Worm (Caenorhabditis elegans) whole organism, L4 larva: Measurements from ENCODE around the gene nas-20.
A peak's percentile ranks its signal among the peaks of the same experiment; 100 is the strongest.

ENCODE experiments used
- F37D6.2 ChIP-seq: sonication (generic microtip); optimal IDR thresholded peaks from 2 replicates; lab custom pipeline; 2016; ENCODE audit warnings: mild to moderate bottlenecking, missing genetic modification characterization, missing compliant biosample characterization
- F44E2.7 ChIP-seq: fragments of 200-800 bp; sonication (Bioruptor generic); IDR thresholded peaks from 2 replicates; pipeline ENCODE4 v2.1.2; 2022; ENCODE audit warnings: missing genetic modification characterization, missing compliant biosample characterization
- T20F7.1 ChIP-seq: fragments of 200-800 bp; sonication (Bioruptor generic); optimal IDR thresholded peaks from 2 replicates; lab custom pipeline; 2018; ENCODE audit warnings: mild to moderate bottlenecking, missing genetic modification characterization, missing compliant biosample characterization
- Y75B8A.6 ChIP-seq: fragments of 200-800 bp; sonication (Bioruptor generic); IDR thresholded peaks from 2 replicates; pipeline ENCODE4 v1.3.6; 2022; ENCODE audit warnings: missing genetic modification reagents, missing genetic modification characterization, missing compliant biosample characterization
- aha-1 ChIP-seq: fragments of 150-350 bp; peaks from one replicate; lab custom pipeline; 2014; ENCODE audit warnings: missing biosample characterization, missing genetic modification characterization
- ama-1 ChIP-seq: fragments of 150-350 bp; optimal IDR thresholded peaks from 2 replicates; lab custom pipeline; 2014; ENCODE audit warnings: inconsistent platforms, mixed read lengths
- arid-1 ChIP-seq: fragments of 200-800 bp; sonication (Bioruptor generic); conservative IDR thresholded peaks from 2 replicates; pipeline ENCODE4 v1.3.6; 2022; ENCODE audit warnings: missing genetic modification reagents, missing genetic modification characterization, missing compliant biosample characterization
- ceh-28 ChIP-seq: fragments of 150-350 bp; optimal IDR thresholded peaks from 2 replicates; lab custom pipeline; 2014; ENCODE audit warnings: missing biosample characterization, missing genetic modification reagents, missing genetic modification characterization
- daf-12 ChIP-seq: fragments of 150-350 bp; optimal IDR thresholded peaks from 2 replicates; lab custom pipeline; 2014; ENCODE audit warnings: missing biosample characterization, missing genetic modification reagents, missing genetic modification characterization
- daf-19 ChIP-seq: fragments of 200-800 bp; sonication (Bioruptor generic); conservative IDR thresholded peaks from 2 replicates; pipeline ENCODE4 v1.3.6; 2022; ENCODE audit warnings: missing genetic modification characterization, missing compliant biosample characterization
- dmd-6 ChIP-seq: fragments of 200-800 bp; sonication (Bioruptor generic); IDR thresholded peaks from 2 replicates; pipeline ENCODE4 v1.3.6; 2022; ENCODE audit warnings: missing genetic modification reagents, missing genetic modification characterization, missing compliant biosample characterization
- duxl-1 ChIP-seq: sonication (generic microtip); optimal IDR thresholded peaks from 2 replicates; lab custom pipeline; 2016; ENCODE audit warnings: mild to moderate bottlenecking, missing genetic modification characterization, moderate library complexity, missing compliant biosample characterization; ENCODE audit not compliant: poor library complexity
- egl-27 ChIP-seq: sonication (generic microtip); optimal IDR thresholded peaks from 3 replicates; lab custom pipeline; 2017; ENCODE audit warnings: missing biosample characterization, missing genetic modification reagents, missing genetic modification characterization
- egl-43 ChIP-seq: fragments of 200-800 bp; sonication (Bioruptor generic); IDR thresholded peaks from 2 replicates; pipeline ENCODE4 v1.3.6; 2022; ENCODE audit warnings: missing genetic modification reagents, missing genetic modification characterization, missing compliant biosample characterization
- fkh-10 ChIP-seq: fragments of 150-350 bp; optimal IDR thresholded peaks from 2 replicates; lab custom pipeline; 2014; ENCODE audit warnings: missing biosample characterization, missing genetic modification reagents, missing genetic modification characterization
- hif-1 ChIP-seq, 2 experiments: sonication (generic microtip); optimal IDR thresholded peaks; 2 replicates each; lab custom pipeline; 2016 to 2017; ENCODE audit warnings: missing compliant biosample characterization in 2 of 2, missing genetic modification characterization in 2 of 2, missing genetic modification reagents in 2 of 2, missing genotype in 2 of 2, mild to moderate bottlenecking in 1 of 2
- hlh-11 ChIP-seq: fragments of 200-800 bp; sonication (Bioruptor generic); optimal IDR thresholded peaks from 2 replicates; lab custom pipeline; 2018; ENCODE audit warnings: mild to moderate bottlenecking, missing genetic modification characterization, missing compliant biosample characterization
- hlh-30 ChIP-seq: sonication (generic microtip); optimal IDR thresholded peaks from 2 replicates; lab custom pipeline; 2017; ENCODE audit warnings: antibody characterized with exemption, mild to moderate bottlenecking, missing genetic modification characterization, missing compliant biosample characterization; ENCODE audit not compliant: insufficient read depth
- hmg-1.1 ChIP-seq: fragments of 200-800 bp; sonication (Bioruptor generic); IDR thresholded peaks from 2 replicates; pipeline ENCODE4 v1.3.6; 2022; ENCODE audit warnings: missing genetic modification reagents, missing genetic modification characterization, missing compliant biosample characterization
- jun-1 ChIP-seq: fragments of 150-350 bp; optimal IDR thresholded peaks from 2 replicates; lab custom pipeline; 2014; ENCODE audit warnings: missing biosample characterization, missing genetic modification reagents, missing genetic modification characterization
- lin-1 ChIP-seq: fragments of 200-800 bp; sonication (Bioruptor generic); IDR thresholded peaks from 2 replicates; pipeline ENCODE4 v1.3.6; 2022; ENCODE audit warnings: missing genetic modification reagents, missing genetic modification characterization, missing compliant biosample characterization
- lin-15B ChIP-seq: fragments of 150-350 bp; sonication (generic microtip); optimal IDR thresholded peaks from 3 replicates; lab custom pipeline; 2014; ENCODE audit warnings: missing biosample characterization, missing genetic modification characterization
- lin-29 ChIP-seq: fragments of 200-800 bp; sonication (Bioruptor generic); IDR thresholded peaks from 2 replicates; pipeline ENCODE4 v1.3.6; 2022; ENCODE audit warnings: missing genetic modification reagents, missing genetic modification characterization, missing compliant biosample characterization
- lir-3 ChIP-seq: sonication (generic microtip); optimal IDR thresholded peaks from 2 replicates; lab custom pipeline; 2016; ENCODE audit warnings: mild to moderate bottlenecking, missing genetic modification characterization, missing compliant biosample characterization
- mdl-1 ChIP-seq, 2 experiments: fragments of 150-350 bp in 1 of 2; sonication (generic microtip) in 1 of 2; optimal IDR thresholded peaks; 2 replicates each; lab custom pipeline; 2014 to 2017; ENCODE audit warnings: missing biosample characterization in 2 of 2, missing genetic modification characterization in 2 of 2
- mep-1 ChIP-seq: fragments of 150-350 bp; sonication (generic microtip); optimal IDR thresholded peaks from 3 replicates; lab custom pipeline; 2014; ENCODE audit warnings: missing biosample characterization, missing genetic modification characterization
- nhr-10 ChIP-seq: fragments of 150-350 bp; optimal IDR thresholded peaks from 2 replicates; lab custom pipeline; 2014; ENCODE audit warnings: missing biosample characterization, missing genetic modification characterization
- nhr-25 ChIP-seq: sonication (generic microtip); optimal IDR thresholded peaks from 2 replicates; lab custom pipeline; 2017; ENCODE audit warnings: missing genetic modification characterization, mild to moderate bottlenecking, missing compliant biosample characterization, antibody characterized with exemption, moderate library complexity, borderline replicate concordance; ENCODE audit not compliant: insufficient read depth
- nhr-48 ChIP-seq: sonication (generic microtip); optimal IDR thresholded peaks from 2 replicates; lab custom pipeline; 2016; ENCODE audit warnings: mild to moderate bottlenecking, missing genetic modification characterization, missing compliant biosample characterization
- nhr-6 ChIP-seq: fragments of 150-350 bp; optimal IDR thresholded peaks from 2 replicates; lab custom pipeline; 2014; ENCODE audit warnings: missing biosample characterization, missing genetic modification characterization
- nhr-76 ChIP-seq: fragments of 150-350 bp; optimal IDR thresholded peaks from 2 replicates; lab custom pipeline; 2014; ENCODE audit warnings: missing biosample characterization, missing genetic modification characterization
- pha-4 ChIP-seq, 2 experiments: fragments of 150-350 bp in 1 of 2; fragments of 200-800 bp in 1 of 2; sonication (Bioruptor generic) in 1 of 2; IDR thresholded peaks in 1 of 2; optimal IDR thresholded peaks in 1 of 2; 2 replicates each; pipeline versions ENCODE4 v1.3.6 to Lab custom; 2014 to 2022; ENCODE audit warnings: missing genetic modification characterization in 2 of 2, missing genetic modification reagents in 2 of 2, missing biosample characterization in 1 of 2, missing compliant biosample characterization in 1 of 2
- pqm-1 ChIP-seq: sonication (generic microtip); optimal IDR thresholded peaks from 2 replicates; lab custom pipeline; 2017; ENCODE audit warnings: missing biosample characterization, missing genetic modification characterization
- rbr-2 ChIP-seq: sonication (generic microtip); optimal IDR thresholded peaks from 2 replicates; lab custom pipeline; 2016; ENCODE audit warnings: missing genotype, missing genetic modification characterization, missing compliant biosample characterization
- sdz-12 ChIP-seq: fragments of 200-800 bp; sonication (Bioruptor generic); optimal IDR thresholded peaks from 2 replicates; lab custom pipeline; 2018; ENCODE audit warnings: mild to moderate bottlenecking, missing genetic modification characterization, missing compliant biosample characterization
- set-16 ChIP-seq: fragments of 200-800 bp; sonication (Bioruptor generic); IDR thresholded peaks from 2 replicates; pipeline ENCODE4 v1.3.6; 2022; ENCODE audit warnings: missing genetic modification reagents, missing genetic modification characterization, missing compliant biosample characterization
- skn-1 ChIP-seq: fragments of 150-350 bp; optimal IDR thresholded peaks from 2 replicates; lab custom pipeline; 2014; ENCODE audit warnings: missing biosample characterization, missing genetic modification characterization
- spr-3 ChIP-seq: fragments of 200-800 bp; sonication (Bioruptor generic); optimal IDR thresholded peaks from 2 replicates; lab custom pipeline; 2018; ENCODE audit warnings: mild to moderate bottlenecking, missing genetic modification characterization, missing compliant biosample characterization
- unc-130 ChIP-seq: sonication (generic microtip); optimal IDR thresholded peaks from 2 replicates; lab custom pipeline; 2016; ENCODE audit warnings: missing genetic modification reagents, missing genetic modification characterization, missing compliant biosample characterization
- unc-39 ChIP-seq: sonication (generic microtip); optimal IDR thresholded peaks from 2 replicates; lab custom pipeline; 2017; ENCODE audit warnings: missing biosample characterization, missing genetic modification characterization
- unc-62 ChIP-seq, 3 experiments: fragments of 150-350 bp in 1 of 3; sonication (generic microtip); optimal IDR thresholded peaks in 2 of 3; peaks in 1 of 3; 1 replicate in 1 of 3; 2 replicates in 2 of 3; lab custom pipeline; 2014 to 2017; ENCODE audit warnings: missing biosample characterization in 3 of 3, missing genetic modification characterization in 3 of 3, missing genetic modification reagents in 3 of 3, missing genotype in 1 of 3

Gene nas-20

DNA sequence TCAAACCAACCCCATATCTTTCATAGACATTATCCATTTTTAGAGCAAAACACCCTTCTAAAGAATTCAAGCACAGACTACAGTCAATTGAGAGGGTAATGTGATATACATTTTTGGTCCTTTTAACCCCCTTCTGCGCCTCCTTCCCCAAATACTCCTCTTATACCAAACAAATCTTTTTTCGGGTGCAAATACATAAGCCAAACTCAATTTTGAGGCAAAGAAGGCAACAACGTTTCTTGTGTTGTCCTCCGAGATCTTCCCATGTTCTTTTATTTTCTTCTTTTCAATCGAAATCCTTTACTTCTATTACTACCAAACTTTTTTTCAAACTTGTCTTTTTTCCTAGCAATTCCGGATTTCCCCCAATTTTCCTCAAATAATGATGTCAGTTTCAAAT, 17.2 kb downstream of the nas-20 start:
- TF ChIP-seq lin-29 (GFP tag; lab: Robert Waterston, UW) (no peak), Y75B8A.6 (GFP tag; lab: Robert Waterston, UW) (no peak), unc-39 (no peak), T20F7.1 (GFP tag; lab: Kevin White, UChicago) (no peak), skn-1 (no peak), lin-15B (no peak), nhr-76 (tag; lab: Kevin White, UChicago) (no peak)
- TF ChIP-seq, all 104 proteins: peak for 0

- TF ChIP-seq aha-1 (tag; lab: Kevin White, UChicago): peak; percentile 12
- no peak for TF ChIP-seq nhr-10 (tag; lab: Kevin White, UChicago)
Measured at ce11 chrV:11450257-11450656, 21.9 kb downstream of the nas-20 start, which contains the start of gene col-156. Gene col-156, minus strand, starts transcription at chrV:11450357.

DNA sequence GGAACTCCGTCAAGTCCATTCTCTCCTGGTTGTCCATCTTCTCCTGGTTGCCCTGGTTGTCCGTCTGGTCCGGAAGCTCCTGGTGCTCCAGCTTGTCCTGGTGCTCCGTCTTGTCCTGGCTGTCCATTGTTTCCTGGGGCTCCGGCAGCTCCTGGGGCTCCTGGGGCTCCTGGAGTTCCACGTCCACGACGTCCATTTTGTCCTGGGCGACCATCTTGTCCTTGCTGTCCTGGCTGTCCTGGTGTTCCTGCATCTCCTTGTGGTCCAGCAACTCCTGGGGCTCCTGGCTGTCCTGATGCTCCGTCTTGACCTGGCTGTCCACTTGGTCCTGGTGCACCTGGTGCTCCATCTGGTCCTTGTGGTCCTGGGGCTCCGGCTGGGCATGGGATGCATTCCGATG, 22.7 kb downstream of the nas-20 start:
- TF ChIP-seq F44E2.7 (GFP tag; lab: Robert Waterston, UW) (0 out of 2 replicates have a peak, but pooled peaks have one; percentile 18), set-16 (GFP tag; lab: Robert Waterston, UW) (peak; percentile 93), aha-1 (tag; lab: Kevin White, UChicago) (no peak)
- TF ChIP-seq, all 104 proteins: peak for 2

DNA sequence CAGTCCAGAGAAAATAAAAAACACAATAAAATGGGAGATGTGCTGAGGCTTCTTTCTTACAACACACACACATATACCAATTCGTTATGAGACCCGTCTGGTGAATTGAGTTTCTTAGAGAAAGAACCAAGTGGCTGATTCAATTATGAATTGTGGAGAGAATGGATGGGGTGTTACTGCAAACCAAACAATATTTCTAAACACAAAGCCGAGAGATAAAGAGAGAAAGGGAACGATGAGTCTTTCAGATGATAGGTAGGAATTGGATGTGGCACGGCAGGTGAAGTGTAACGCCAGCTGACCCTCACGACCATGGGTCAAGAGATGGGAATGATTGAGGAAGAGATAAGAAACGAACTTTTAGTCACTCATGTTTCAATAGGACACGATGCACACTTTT, 25.8 kb downstream of the nas-20 start, which contains the start of gene mig-17:
Gene mig-17 (plus strand): TSS at position 389 of the 400 bp plus-strand sequence.
- TF ChIP-seq skn-1 (no peak), T20F7.1 (GFP tag; lab: Kevin White, UChicago) (no peak), dmd-6 (no peak), hlh-11 (no peak), spr-3 (no peak)
- TF ChIP-seq, all 104 proteins: peak for 0

ce11 chrV:11445375-11445774, 26.7 kb downstream of the nas-20 start:
- TF ChIP-seq aha-1 (tag; lab: Kevin White, UChicago) (peak; percentile 96), mep-1 (tag; lab: Kevin White, UChicago) (no peak), pqm-1 (tag; lab: Kevin White, UChicago) (no peak), ama-1 (lab: Kevin White, UChicago) (no peak), sdz-12 (no peak), rbr-2 (tag; lab: Kevin White, UChicago) (peak; percentile 44), set-16 (GFP tag; lab: Robert Waterston, UW) (peak; percentile 60; the same call in 1 of the 2 replicates), lir-3 (tag; lab: Kevin White, UChicago) (no peak), nhr-48 (no peak), unc-130 (GFP tag; lab: Kevin White, UChicago) (no peak), nhr-6 (tag; lab: Kevin White, UChicago) (no peak), nhr-25 (tag; lab: Kevin White, UChicago) (no peak), mdl-1 (tag; optimal IDR thresholded peaks at IDR 0.05; lab: Kevin White, UChicago) (peak in 1 of 2 experiments; percentile 56), ceh-28 (tag; lab: Kevin White, UChicago) (peak; percentile 56), arid-1 (GFP tag; lab: Robert Waterston, UW) (no peak), unc-39 (no peak), skn-1 (no peak), hlh-30 (tag; lab: Kevin White, UChicago) (peak; percentile 7), F37D6.2 (tag; lab: Kevin White, UChicago) (no peak), daf-19 (GFP tag; lab: Robert Waterston, UW) (no peak), hlh-11 (peak; percentile 5), daf-12 (tag; lab: Kevin White, UChicago) (no peak), unc-62 (GFP tag; optimal IDR thresholded peaks at IDR 0.05 in 1 of 2; lab: Kevin White, UChicago) (no peak), unc-62 (tag; optimal IDR thresholded peaks at IDR 0.05; lab: Kevin White, UChicago) (no peak), duxl-1 (no peak), fkh-10 (GFP tag; lab: Kevin White, UChicago) (peak; percentile 72), pha-4 (GFP tag; IDR thresholded peaks at IDR 0.05; lab: Robert Waterston, UW) (no peak), pha-4 (tag; optimal IDR thresholded peaks at IDR 0.05; lab: Kevin White, UChicago) (no peak), jun-1 (tag; lab: Kevin White, UChicago) (no peak), hmg-1.1 (GFP tag; lab: Robert Waterston, UW) (peak; percentile 63), hif-1 (tag; optimal IDR thresholded peaks at IDR 0.05; lab: Kevin White, UChicago) (peak in 1 of 2 experiments; percentile 18), egl-27 (tag; lab: Kevin White, UChicago) (no peak), Y75B8A.6 (GFP tag; lab: Robert Waterston, UW) (no peak), egl-43 (GFP tag; lab: Robert Waterston, UW) (0 out of 2 replicates have a peak, but pooled peaks have one; percentile 55), lin-1 (GFP tag; lab: Robert Waterston, UW) (no peak)
